Worm (Caenorhabditis elegans): ENCODE results near the gene T13F3.6.
A peak's percentile ranks its signal among the peaks of the same experiment; 100 is the strongest.

The T13F3.6 gene

DNA sequence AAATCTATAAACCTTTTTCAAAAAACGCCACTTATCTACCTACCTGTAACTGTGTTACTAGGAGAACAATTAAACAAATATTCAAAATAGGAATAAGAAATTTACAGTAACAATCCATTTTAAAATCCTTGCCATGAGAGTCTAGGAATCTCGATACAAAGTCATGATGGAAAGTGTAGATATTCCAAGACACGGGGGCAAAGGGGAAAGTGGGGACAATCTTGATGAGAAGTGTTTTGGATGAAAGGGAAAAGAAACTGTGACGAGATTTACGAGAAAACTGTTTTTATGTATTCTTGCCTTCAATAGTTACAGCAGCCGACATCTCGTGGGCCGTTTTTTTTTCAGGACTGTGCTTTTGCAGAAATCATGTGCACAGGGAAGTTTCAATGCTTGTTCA is 11.1 kb upstream of the T13F3.6 start, which contains the start of gene F28G4.2:
TSS of gene F28G4.2 (minus strand) at position 175 of the 400 bp plus-strand sequence.
- TF ChIP-seq ztf-4 (tag; optimal IDR thresholded peaks at IDR 0.05) (no peak), nhr-71 (tag; optimal IDR thresholded peaks at IDR 0.05) (no peak), pag-3 (tag; optimal IDR thresholded peaks at IDR 0.05; ENCODE audit: borderline replicate concordance, insufficient read depth) (no peak), blmp-1 (tag; optimal IDR thresholded peaks at IDR 0.05) (peak; percentile 78)

DNA sequence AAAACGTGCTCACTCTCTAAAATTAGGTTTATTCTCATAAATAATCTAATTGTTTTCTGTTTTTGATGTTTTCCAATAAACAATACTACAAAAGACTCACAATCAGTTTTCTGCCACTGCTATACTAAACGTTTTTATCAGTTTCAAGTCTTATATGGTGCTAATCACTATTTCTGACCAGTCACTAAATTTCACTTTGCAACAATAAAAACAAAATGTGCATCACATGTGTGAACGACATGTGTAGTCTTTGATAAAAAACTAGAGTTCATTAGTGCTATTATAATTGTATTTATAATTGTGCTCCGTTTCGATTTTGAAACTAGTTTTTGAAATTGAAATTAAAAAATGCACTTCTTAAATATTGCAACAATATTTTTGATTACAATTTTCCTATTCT is 6.9 kb upstream of the T13F3.6 start, which contains the start of gene cyp-37B1:
TSS of gene cyp-37B1 (plus strand) at position 199 of the 400 bp plus-strand sequence.
- TF ChIP-seq fkh-4 (tag; optimal IDR thresholded peaks at IDR 0.05; ENCODE audit: borderline replicate concordance) = no peak
- peak; percentile 95 for TF ChIP-seq elt-2 (tag; optimal IDR thresholded peaks at IDR 0.05)
- peak; percentile 38 for TF ChIP-seq nhr-90 (tag; optimal IDR thresholded peaks at IDR 0.05; ENCODE audit: poor library complexity)
- TF ChIP-seq ztf-4 (tag; optimal IDR thresholded peaks at IDR 0.05) = no peak
- TF ChIP-seq lin-35 (GFP tag; optimal IDR thresholded peaks at IDR 0.05) = peak in 1 of 2 experiments; percentile 34
- peak; percentile 59 for TF ChIP-seq nhr-20 (tag; optimal IDR thresholded peaks at IDR 0.05)

DNA sequence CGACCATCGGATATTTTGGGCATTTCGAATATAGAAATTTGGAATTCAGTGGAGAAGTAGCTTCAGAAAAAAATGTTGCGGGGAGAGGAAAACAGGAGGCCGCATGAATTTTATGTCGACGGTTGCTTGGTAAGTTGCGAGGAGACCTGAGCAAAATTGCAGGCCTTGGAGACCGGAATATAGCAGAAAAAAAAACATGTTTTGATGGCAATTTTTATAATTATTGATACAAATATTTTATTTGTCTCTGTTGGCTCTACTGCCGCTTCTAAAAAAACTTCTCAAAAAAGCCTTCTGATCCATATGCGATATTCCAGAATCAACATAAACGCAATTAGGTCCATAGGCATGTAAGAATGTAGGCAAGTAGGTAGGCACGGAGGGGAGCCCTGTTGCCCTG is 4.3 kb upstream of the T13F3.6 start, which contains the start of gene pacl-1:
TSS of gene pacl-1 (minus strand) at position 101 of the 400 bp plus-strand sequence.
- no peak for TF ChIP-seq elt-3 (tag; optimal IDR thresholded peaks at IDR 0.05)

DNA sequence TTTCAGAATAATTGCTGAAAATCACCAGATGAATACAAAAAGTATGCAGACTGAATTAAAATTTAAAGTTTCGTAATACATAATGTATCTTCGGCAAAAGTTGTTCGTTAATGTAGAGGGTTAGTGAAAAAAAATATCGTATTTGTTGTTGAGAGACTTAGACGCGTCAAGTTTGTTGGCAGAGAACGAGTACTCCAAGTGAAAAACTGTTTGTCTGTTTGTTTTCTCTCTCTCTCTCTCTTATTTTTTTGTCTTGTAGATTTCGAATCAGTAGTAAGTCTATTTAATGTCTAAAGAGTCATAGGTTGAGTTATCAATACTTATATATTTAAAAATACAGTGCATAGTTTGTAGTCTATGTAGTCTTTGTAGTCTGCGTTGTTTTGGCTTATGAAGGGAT is 1.5 kb downstream of the T13F3.6 start, which contains the start of the genes fbxa-2 and T13F3.8:
TSS of gene fbxa-2 (minus strand) at position 101 of the 400 bp plus-strand sequence.
TSS of gene T13F3.8 (plus strand) at position 245 of the 400 bp plus-strand sequence.
- no peak for TF ChIP-seq hpl-2 (GFP tag; optimal IDR thresholded peaks at IDR 0.05)
- TF ChIP-seq hlh-17 (GFP tag; optimal IDR thresholded peaks at IDR 0.05; ENCODE audit: borderline replicate concordance) = no peak
- TF ChIP-seq unc-98 (GFP tag; IDR thresholded peaks at IDR 0.05) = no peak
- TF ChIP-seq ztf-4 (tag; optimal IDR thresholded peaks at IDR 0.05) = no peak
- no peak for TF ChIP-seq swsn-7 (tag; optimal IDR thresholded peaks at IDR 0.05)

DNA sequence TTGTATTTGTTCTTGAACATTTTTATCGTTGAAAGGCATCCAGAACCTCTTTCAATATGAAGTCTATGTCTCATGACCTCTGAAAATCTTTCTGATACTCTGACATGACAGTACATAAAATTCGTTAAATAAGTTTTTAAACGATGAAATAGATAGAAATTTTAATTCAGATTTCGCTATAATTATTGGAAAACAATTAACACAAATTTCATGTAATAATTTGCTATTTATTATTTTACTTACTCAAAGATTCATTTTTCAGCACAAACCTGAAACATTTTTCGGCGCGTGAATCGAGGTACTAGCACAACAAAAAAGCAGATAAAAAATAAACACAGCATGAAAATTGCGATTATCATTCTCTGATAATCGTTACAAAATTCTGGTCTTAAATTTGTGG is 4.5 kb downstream of the T13F3.6 start, which contains the start of gene T13F3.4:
TSS of gene T13F3.4 (minus strand) at position 101 of the 400 bp plus-strand sequence.
- TF ChIP-seq rnt-1 (tag; optimal IDR thresholded peaks at IDR 0.05) = no peak
- TF ChIP-seq lir-3 (tag; optimal IDR thresholded peaks at IDR 0.05; ENCODE audit: poor library complexity) = no peak
- TF ChIP-seq ceh-82 (tag; optimal IDR thresholded peaks at IDR 0.05) = no peak
- no peak for TF ChIP-seq hpl-2 (GFP tag; optimal IDR thresholded peaks at IDR 0.05)
- no peak for TF ChIP-seq pax-3 (tag; optimal IDR thresholded peaks at IDR 0.05)
- TF ChIP-seq nhr-28 (tag; optimal IDR thresholded peaks at IDR 0.05) = no peak
- no peak for TF ChIP-seq mep-1 (tag; optimal IDR thresholded peaks at IDR 0.05)
- TF ChIP-seq hlh-4 (tag; optimal IDR thresholded peaks at IDR 0.05) = no peak
- no peak for TF ChIP-seq tbx-2 (tag; optimal IDR thresholded peaks at IDR 0.05)
- TF ChIP-seq unc-30 (tag; optimal IDR thresholded peaks at IDR 0.05) = no peak

DNA sequence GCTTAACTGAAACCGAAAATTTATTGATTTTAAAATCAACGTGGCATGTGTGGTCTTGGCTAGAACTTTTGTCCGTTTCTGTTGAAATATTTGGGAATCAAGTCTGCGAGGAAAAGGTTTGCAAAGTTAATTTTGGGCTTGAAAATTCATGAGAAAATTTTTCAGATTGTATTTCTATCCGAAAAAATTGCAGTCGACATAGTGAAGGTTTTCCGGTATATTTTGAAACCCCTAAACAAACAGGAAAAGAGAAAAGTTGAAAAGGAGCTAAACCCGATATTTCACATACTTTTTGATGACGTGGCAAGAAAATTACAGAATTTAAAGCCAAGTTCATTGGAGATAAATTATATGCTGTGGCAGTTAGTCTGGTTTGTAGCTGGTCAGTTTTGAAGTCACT is 11.3 kb downstream of the T13F3.6 start, which contains the start of gene nhr-127:
TSS of gene nhr-127 (plus strand) at position 301 of the 400 bp plus-strand sequence.
- TF ChIP-seq fkh-10 (GFP tag; optimal IDR thresholded peaks at IDR 0.05) (no peak), aha-1 (tag; optimal IDR thresholded peaks at IDR 0.05) (no peak), mep-1 (tag; optimal IDR thresholded peaks at IDR 0.05) (no peak)

DNA sequence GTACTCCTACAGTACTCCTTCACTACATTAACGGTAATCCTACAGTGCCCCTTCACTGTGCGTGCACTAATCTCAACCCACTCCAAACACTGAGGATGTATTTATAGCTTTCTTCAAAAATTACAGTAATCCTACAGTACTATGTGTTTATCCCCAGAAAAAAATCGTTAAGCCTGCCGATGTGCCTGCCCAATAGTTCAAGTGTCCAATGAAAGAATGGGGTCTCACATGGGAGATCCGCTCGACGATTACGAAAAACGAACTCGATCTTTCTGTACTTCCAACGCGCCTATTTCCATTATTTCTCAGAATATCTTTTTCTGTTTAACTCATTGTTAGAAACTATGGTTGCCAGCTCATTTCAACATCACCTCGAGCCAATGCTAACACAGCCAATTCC is 12.9 kb downstream of the T13F3.6 start, which contains the start of gene nhr-218:
TSS of gene nhr-218 (plus strand) at position 301 of the 400 bp plus-strand sequence.
- TF ChIP-seq lin-14 (GFP tag; optimal IDR thresholded peaks at IDR 0.05) (no peak), nhr-71 (tag; optimal IDR thresholded peaks at IDR 0.05) (no peak), sptf-1 (tag; optimal IDR thresholded peaks at IDR 0.05) (no peak)

Measured in whole organism, L1 larva.